Fruit fly (Drosophila melanogaster): ENCODE data around the gene Ir85a.

- TF ChIP-seq CG8478 (optimal IDR thresholded peaks at IDR 0.05) (no peak), CTCF (optimal IDR thresholded peaks at IDR 0.05) (no peak)
Measured at dm6 chr3R:8772591-8772990, 21.9 kb upstream of the Ir85a start, which contains the start of gene CG13318.

Measured in S2 (cell line).